Fruit fly (Drosophila melanogaster) whole organism, embryonic: ENCODE results near the gene CG6689.

Experiments
- Bdp1 ChIP-seq: fragments of 200-800 bp; sonication (Bioruptor generic); optimal IDR thresholded peaks from 3 replicates; lab custom pipeline; 2016; ENCODE audit warnings: missing biosample characterization, missing genetic modification characterization
- BtbVII ChIP-seq: fragments of 200-800 bp; sonication (Bioruptor generic); optimal IDR thresholded peaks from 3 replicates; lab custom pipeline; 2017; ENCODE audit warnings: missing biosample characterization, mild to moderate bottlenecking, missing genetic modification characterization
- CG10209 ChIP-seq: fragments of 200-800 bp; sonication (Bioruptor generic); optimal IDR thresholded peaks from 3 replicates; lab custom pipeline; 2017; ENCODE audit warnings: missing biosample characterization, mild to moderate bottlenecking, missing genetic modification characterization, missing genetic modification reagents
- CG10366 ChIP-seq: fragments of 200-800 bp; sonication (Bioruptor generic); IDR thresholded peaks from 2 replicates; pipeline ENCODE4 v1.3.6; 2022; ENCODE audit warnings: missing biosample characterization, missing genetic modification characterization
- CG10979 ChIP-seq: fragments of 200-800 bp; sonication (Bioruptor generic); optimal IDR thresholded peaks from 2 replicates; lab custom pipeline; 2018; ENCODE audit warnings: missing biosample characterization, mild to moderate bottlenecking, missing genetic modification characterization, moderate library complexity
- CG11695 ChIP-seq: fragments of 200-800 bp; sonication (Bioruptor generic); IDR thresholded peaks from 3 replicates; pipeline ENCODE4 v1.3.6; 2022; ENCODE audit warnings: missing biosample characterization, missing genetic modification characterization
- CG12071 ChIP-seq: fragments of 200-800 bp; sonication (Bioruptor generic); optimal IDR thresholded peaks from 3 replicates; lab custom pipeline; 2018; ENCODE audit warnings: missing biosample characterization, mild to moderate bottlenecking, missing genetic modification characterization
- CG15601 ChIP-seq: fragments of 200-800 bp; sonication (Bioruptor generic); optimal IDR thresholded peaks from 3 replicates; lab custom pipeline; 2019; ENCODE audit warnings: missing biosample characterization, mild to moderate bottlenecking, missing genetic modification characterization, moderate library complexity
- CG16863 ChIP-seq: fragments of 200-800 bp; sonication (Bioruptor generic); optimal IDR thresholded peaks from 3 replicates; lab custom pipeline; 2016; ENCODE audit warnings: missing biosample characterization, missing genetic modification characterization
- CG18476 ChIP-seq: fragments of 200-800 bp; sonication (Bioruptor generic); optimal IDR thresholded peaks from 2 replicates; lab custom pipeline; 2016; ENCODE audit warnings: missing biosample characterization, mild to moderate bottlenecking, missing genetic modification characterization
- CG3163 ChIP-seq: fragments of 200-800 bp; sonication (Bioruptor generic); optimal IDR thresholded peaks from 3 replicates; lab custom pipeline; 2016; ENCODE audit warnings: missing biosample characterization, missing genetic modification characterization
- CG4707 ChIP-seq: fragments of 200-800 bp; sonication (Bioruptor generic); optimal IDR thresholded peaks from 2 replicates; lab custom pipeline; 2018; ENCODE audit warnings: missing biosample characterization, mild to moderate bottlenecking, missing genetic modification characterization, moderate library complexity
- CG6683 ChIP-seq: fragments of 200-800 bp; sonication (Bioruptor generic); optimal IDR thresholded peaks from 2 replicates; lab custom pipeline; 2017; ENCODE audit warnings: missing biosample characterization, mild to moderate bottlenecking, missing genetic modification characterization, missing genetic modification reagents
- CG6854 ChIP-seq: fragments of 200-800 bp; sonication (Bioruptor generic); optimal IDR thresholded peaks from 3 replicates; lab custom pipeline; 2017; ENCODE audit warnings: missing biosample characterization, mild to moderate bottlenecking, missing genetic modification characterization
- CG8924 ChIP-seq: fragments of 200-800 bp; optimal IDR thresholded peaks from 3 replicates; lab custom pipeline; 2019; ENCODE audit warnings: missing biosample characterization, mild to moderate bottlenecking, missing genetic modification characterization, moderate library complexity
- CrebB ChIP-seq: fragments of 200-800 bp; sonication (Bioruptor generic); optimal IDR thresholded peaks from 3 replicates; lab custom pipeline; 2018; ENCODE audit warnings: missing biosample characterization, mild to moderate bottlenecking, missing genetic modification characterization
- Doc3 ChIP-seq: fragments of 200-800 bp; sonication (Bioruptor generic); IDR thresholded peaks from 3 replicates; pipeline ENCODE4 v1.3.6; 2022; ENCODE audit warnings: missing biosample characterization, missing genetic modification characterization; ENCODE audit not compliant: partially characterized antibody
- E2f2 ChIP-seq: fragments of 200-800 bp; sonication (Bioruptor generic); IDR thresholded peaks from 2 replicates; pipeline ENCODE4 v1.3.6; 2022; ENCODE audit warnings: missing biosample characterization, missing genetic modification characterization
- Fer1 ChIP-seq: fragments of 200-800 bp; sonication (Bioruptor generic); optimal IDR thresholded peaks from 2 replicates; lab custom pipeline; 2017; ENCODE audit warnings: missing biosample characterization, mild to moderate bottlenecking, missing genetic modification characterization
- HLH3B ChIP-seq: fragments of 200-800 bp; sonication (Bioruptor generic); IDR thresholded peaks from 2 replicates; pipeline ENCODE4 v1.3.6; 2022; ENCODE audit warnings: missing biosample characterization, missing genetic modification characterization
- HLH4C ChIP-seq: fragments of 200-800 bp; sonication (Bioruptor generic); IDR thresholded peaks from 3 replicates; pipeline ENCODE4 v1.3.6; 2022; ENCODE audit warnings: missing biosample characterization, missing genetic modification characterization; ENCODE audit not compliant: partially characterized antibody
- MESR4 ChIP-seq: fragments of 200-800 bp; sonication (Bioruptor generic); optimal IDR thresholded peaks from 2 replicates; lab custom pipeline; 2018; ENCODE audit warnings: missing biosample characterization, mild to moderate bottlenecking, missing genetic modification characterization, moderate library complexity
- Poxn ChIP-seq: fragments of 200-800 bp; sonication (Bioruptor generic); IDR thresholded peaks from 2 replicates; pipeline ENCODE4 v1.3.6; 2022; ENCODE audit warnings: missing biosample characterization, missing genetic modification characterization
- Ptx1 ChIP-seq: fragments of 200-800 bp; sonication (Bioruptor generic); IDR thresholded peaks from 2 replicates; pipeline ENCODE4 v1.3.6; 2022; ENCODE audit warnings: missing biosample characterization, missing genetic modification characterization
- Rfx ChIP-seq: fragments of 200-800 bp; sonication (Bioruptor generic); IDR thresholded peaks from 2 replicates; pipeline ENCODE4 v1.3.6; 2022; ENCODE audit warnings: missing biosample characterization, missing genetic modification characterization
- Spps ChIP-seq: fragments of 200-800 bp; sonication (Bioruptor generic); optimal IDR thresholded peaks from 2 replicates; lab custom pipeline; 2018; ENCODE audit warnings: missing biosample characterization, mild to moderate bottlenecking, missing genetic modification characterization
- Stat92E ChIP-seq, 3 experiments: fragments of >200 bp in 2 of 3; fragments of 200-800 bp in 1 of 3; sonication (Bioruptor generic) in 1 of 3; optimal IDR thresholded peaks; 2 replicates each; lab custom pipeline; 2017 to 2019; ENCODE audit warnings: missing biosample characterization in 3 of 3, missing genetic modification characterization in 3 of 3, mild to moderate bottlenecking in 1 of 3, moderate library complexity in 1 of 3
- ac ChIP-seq: fragments of 200-800 bp; sonication (Bioruptor generic); optimal IDR thresholded peaks from 3 replicates; lab custom pipeline; 2017; ENCODE audit warnings: missing biosample characterization, mild to moderate bottlenecking, missing genetic modification characterization
- al ChIP-seq: fragments of 200-800 bp; sonication (Bioruptor generic); IDR thresholded peaks from 2 replicates; pipeline ENCODE4 v1.3.6; 2022; ENCODE audit warnings: missing biosample characterization, missing genetic modification characterization
- amos ChIP-seq: fragments of 200-800 bp; sonication (Bioruptor generic); IDR thresholded peaks from 2 replicates; pipeline ENCODE4 v1.3.6; 2022; ENCODE audit warnings: missing biosample characterization, missing genetic modification characterization; ENCODE audit not compliant: partially characterized antibody
- ash1 ChIP-seq: fragments of 200-800 bp; sonication (Bioruptor generic); optimal IDR thresholded peaks from 2 replicates; lab custom pipeline; 2018; ENCODE audit warnings: missing biosample characterization, mild to moderate bottlenecking, missing genetic modification characterization
- bbx ChIP-seq: fragments of 200-800 bp; sonication (Bioruptor generic); IDR thresholded peaks from 2 replicates; pipeline ENCODE4 v1.3.6; 2022; ENCODE audit warnings: missing biosample characterization, missing genetic modification characterization; ENCODE audit not compliant: partially characterized antibody
- bigmax ChIP-seq: fragments of 200-800 bp; sonication (Bioruptor generic); optimal IDR thresholded peaks from 2 replicates; lab custom pipeline; 2018; ENCODE audit warnings: missing biosample characterization, mild to moderate bottlenecking, missing genetic modification characterization
- cas ChIP-seq: fragments of 200-800 bp; sonication (Bioruptor generic); IDR thresholded peaks from 2 replicates; pipeline ENCODE4 v1.3.6; 2022; ENCODE audit warnings: missing biosample characterization, missing genetic modification characterization
- crp ChIP-seq, 2 experiments: fragments of 200-800 bp; sonication (Bioruptor generic); optimal IDR thresholded peaks; 2 replicates in 1 of 2; 3 replicates in 1 of 2; lab custom pipeline; 2017; ENCODE audit warnings: missing biosample characterization in 2 of 2, missing genetic modification characterization in 2 of 2, mild to moderate bottlenecking in 1 of 2, moderate library complexity in 1 of 2
- da ChIP-seq: fragments of 200-800 bp; sonication (Bioruptor generic); optimal IDR thresholded peaks from 2 replicates; lab custom pipeline; 2016; ENCODE audit warnings: missing biosample characterization, missing genetic modification characterization
- danr ChIP-seq: fragments of 200-800 bp; sonication (Bioruptor generic); IDR thresholded peaks from 2 replicates; pipeline ENCODE4 v1.3.6; 2022; ENCODE audit warnings: missing biosample characterization, missing genetic modification characterization
- jumu ChIP-seq: fragments of 200-800 bp; sonication (Bioruptor generic); optimal IDR thresholded peaks from 3 replicates; lab custom pipeline; 2016; ENCODE audit warnings: missing biosample characterization, missing genetic modification characterization
- oc ChIP-seq: fragments of 200-800 bp; sonication (Bioruptor generic); optimal IDR thresholded peaks from 2 replicates; lab custom pipeline; 2018; ENCODE audit warnings: missing biosample characterization, mild to moderate bottlenecking, missing genetic modification characterization, moderate library complexity
- otp ChIP-seq: fragments of 200-800 bp; sonication (Bioruptor generic); IDR thresholded peaks from 3 replicates; pipeline ENCODE4, ENCODE4 v1.3.6; 2022; ENCODE audit warnings: missing biosample characterization, missing genetic modification characterization
- pho ChIP-seq: fragments of 200-800 bp; sonication (Bioruptor generic); optimal IDR thresholded peaks from 2 replicates; lab custom pipeline; 2016; ENCODE audit warnings: missing biosample characterization, missing genetic modification characterization
- phol ChIP-seq: fragments of 200-800 bp; sonication (Bioruptor generic); optimal IDR thresholded peaks from 3 replicates; lab custom pipeline; 2018; ENCODE audit warnings: missing biosample characterization, mild to moderate bottlenecking, missing genetic modification characterization, moderate library complexity
- pum ChIP-seq: fragments of 200-800 bp; sonication (Bioruptor generic); optimal IDR thresholded peaks from 2 replicates; lab custom pipeline; 2016; ENCODE audit warnings: missing biosample characterization, missing genetic modification characterization
- sd ChIP-seq: fragments of 200-800 bp; sonication (Bioruptor generic); optimal IDR thresholded peaks from 3 replicates; lab custom pipeline; 2018; ENCODE audit warnings: missing biosample characterization, mild to moderate bottlenecking, missing genetic modification characterization, moderate library complexity
- tin ChIP-seq: fragments of 200-800 bp; sonication (Bioruptor generic); optimal IDR thresholded peaks from 3 replicates; lab custom pipeline; 2016; ENCODE audit warnings: missing biosample characterization, missing genetic modification characterization
- vnd ChIP-seq: fragments of 200-800 bp; sonication (Bioruptor generic); IDR thresholded peaks from 3 replicates; pipeline ENCODE4 v1.3.6; 2022; ENCODE audit warnings: missing biosample characterization, missing genetic modification characterization; ENCODE audit not compliant: partially characterized antibody
- wor ChIP-seq: fragments of 200-800 bp; sonication (Bioruptor generic); IDR thresholded peaks from 2 replicates; pipeline ENCODE4 v1.3.6; 2022; ENCODE audit warnings: missing biosample characterization, missing genetic modification characterization
- yki ChIP-seq: fragments of >200 bp; optimal IDR thresholded peaks from 3 replicates; lab custom pipeline; 2018

Gene CG6689

DNA sequence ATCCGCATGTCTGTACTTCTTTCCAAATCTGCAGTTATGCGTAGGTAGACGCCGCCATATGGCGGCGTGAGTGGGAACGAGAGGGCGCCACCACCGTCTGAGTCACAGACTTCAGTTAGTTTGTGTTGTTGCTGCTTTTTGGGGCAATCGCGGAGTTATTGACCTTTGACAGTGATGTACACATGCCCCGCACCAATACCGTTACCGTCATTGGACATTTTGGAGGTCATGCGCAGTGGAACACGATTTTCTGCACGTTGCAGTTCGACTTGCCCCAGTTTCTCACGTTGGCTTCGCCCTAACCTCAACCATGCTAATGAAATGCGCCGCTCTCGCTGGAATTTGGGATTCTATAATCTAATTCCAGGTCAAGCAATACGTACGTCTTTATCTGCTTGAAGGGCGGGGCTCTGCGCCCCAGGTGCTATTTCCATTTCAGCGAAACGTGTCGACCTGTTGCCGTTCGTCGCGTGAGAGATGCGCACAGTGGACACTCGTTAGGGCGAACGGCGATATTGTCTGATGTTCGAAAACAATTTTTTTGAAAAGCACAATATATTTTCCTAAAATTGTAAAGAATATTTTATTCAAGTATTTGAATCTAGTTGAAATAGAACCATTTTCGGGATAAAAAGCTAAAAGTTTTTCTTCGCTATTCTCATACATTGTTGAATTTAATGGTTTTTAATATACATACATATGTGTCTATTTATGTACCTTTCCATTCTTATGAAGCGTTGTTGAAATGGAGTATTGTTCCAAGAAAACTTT, 8.4 kb downstream of the CG6689 start (continued):
- peak; percentile 97 for TF ChIP-seq sd (tag; lab: Kevin White, UChicago)
- TF ChIP-seq HLH3B = peak; percentile 74
- TF ChIP-seq Stat92E (GFP tag; optimal IDR thresholded peaks at IDR 0.05; lab: Kevin White, UChicago) = no peak
- peak; percentile 71 for TF ChIP-seq CG18476
- TF ChIP-seq al (GFP tag; lab: Robert Waterston, UW) = peak; percentile 76
- peak; percentile 30; the same call in 1 of the 2 replicates for TF ChIP-seq wor (GFP tag; lab: Robert Waterston, UW)
- TF ChIP-seq pho (GFP tag; lab: Kevin White, UChicago) = peak; percentile 64
- TF ChIP-seq CG6683 (GFP tag; lab: Kevin White, UChicago) = no peak
- TF ChIP-seq CG3163 (GFP tag; lab: Kevin White, UChicago) = peak; percentile 34
- TF ChIP-seq crp (GFP tag; optimal IDR thresholded peaks at IDR 0.05; lab: Kevin White, UChicago) = no peak
- peak; percentile 99 for TF ChIP-seq bigmax (GFP tag; lab: Kevin White, UChicago)
- peak; percentile 44; the same call in 1 of the 2 replicates for TF ChIP-seq cas (GFP tag; lab: Robert Waterston, UW)
- peak; percentile 23; the same call in 1 of the 2 replicates for TF ChIP-seq amos (GFP tag; lab: Robert Waterston, UW)
- TF ChIP-seq MESR4 (GFP tag; lab: Kevin White, UChicago) = peak; percentile 57
- TF ChIP-seq CG4707 (GFP tag; lab: Kevin White, UChicago) = no peak
- peak; percentile 46 for TF ChIP-seq CG8924
- peak; percentile 75 for TF ChIP-seq CG10366
- TF ChIP-seq ash1 = no peak
- peak; percentile 63 for TF ChIP-seq Fer1 (GFP tag; lab: Kevin White, UChicago)
- TF ChIP-seq pum = peak; percentile 67
- TF ChIP-seq CG10979 (tag; lab: Kevin White, UChicago) = peak; percentile 50
- no peak; the same call in 2 of the 3 replicates for TF ChIP-seq Doc3 (GFP tag; lab: Robert Waterston, UW)
- 0 out of 3 replicates have a peak, but pooled peaks have one; percentile 24 for TF ChIP-seq HLH4C
- TF ChIP-seq vnd (GFP tag; lab: Robert Waterston, UW) = no peak
- TF ChIP-seq BtbVII (GFP tag; lab: Kevin White, UChicago) = peak; percentile 25
- TF ChIP-seq CG16863 (GFP tag; lab: Kevin White, UChicago) = peak; percentile 68
- TF ChIP-seq da (GFP tag; lab: Kevin White, UChicago) = peak; percentile 18
- no peak for TF ChIP-seq CG15601 (tag; lab: Kevin White, UChicago)
- no peak; the same call in 2 of the 3 replicates for TF ChIP-seq otp
- TF ChIP-seq Ptx1 (GFP tag; lab: Robert Waterston, UW) = peak; percentile 81
- no peak for TF ChIP-seq ac (GFP tag; lab: Kevin White, UChicago)
- TF ChIP-seq phol (tag; lab: Kevin White, UChicago) = peak; percentile 64
- peak; percentile 9 for TF ChIP-seq CG6854 (GFP tag; lab: Kevin White, UChicago)
- TF ChIP-seq E2f2 = 0 out of 2 replicates have a peak, but pooled peaks have one; percentile 15
- no peak for TF ChIP-seq oc (tag; lab: Kevin White, UChicago)
- TF ChIP-seq danr (GFP tag; lab: Robert Waterston, UW) = no peak
- peak; percentile 91 for TF ChIP-seq Rfx
- peak; percentile 8 for TF ChIP-seq Bdp1
- TF ChIP-seq CG10209 = peak; percentile 57
- peak; percentile 58 for TF ChIP-seq CG12071 (GFP tag; lab: Kevin White, UChicago)
- TF ChIP-seq yki (lab: Kevin White, UChicago) = no peak
- peak; percentile 73 for TF ChIP-seq tin
- TF ChIP-seq Spps (tag; lab: Kevin White, UChicago) = no peak
- TF ChIP-seq bbx = 0 out of 2 replicates have a peak, but pooled peaks have one; percentile 31
- TF ChIP-seq jumu = peak; percentile 61
- TF ChIP-seq Poxn (GFP tag; lab: Robert Waterston, UW) = no peak
- TF ChIP-seq CG11695 (GFP tag; lab: Robert Waterston, UW) = peak; percentile 63; the same call in 2 of the 3 replicates
- TF ChIP-seq CrebB (tag; lab: Kevin White, UChicago) = no peak
